Fruit fly (Drosophila melanogaster): ENCODE data around the gene CG6696.
A peak's percentile ranks its signal among the peaks of the same experiment; 100 is the strongest.

CG6696 gene

dm6 chrX:18630990-18631389 is 31.0 kb downstream of the CG6696 start:
- TF ChIP-seq CG10979 (tag; optimal IDR thresholded peaks at IDR 0.05) (no peak), CoRest (tag; optimal IDR thresholded peaks at IDR 0.05) (no peak), lov (optimal IDR thresholded peaks at IDR 0.05) (no peak), lov (GFP tag; IDR thresholded peaks at IDR 0.05) (no peak), CG12769 (tag; optimal IDR thresholded peaks at IDR 0.05) (peak; percentile 63), hbn (GFP tag; IDR thresholded peaks at IDR 0.05; ENCODE audit: partially characterized antibody) (no peak), Pdp1 (GFP tag; optimal IDR thresholded peaks at IDR 0.05) (peak in 1 of 2 experiments; percentile 58)

- no peak for TF ChIP-seq CG14965 (GFP tag; optimal IDR thresholded peaks at IDR 0.05; ENCODE audit: borderline replicate concordance)
- peak; percentile 66 for TF ChIP-seq cg (GFP tag; optimal IDR thresholded peaks at IDR 0.05)
- TF ChIP-seq twi (tag; optimal IDR thresholded peaks at IDR 0.05), result peak; percentile 56
- TF ChIP-seq Trl (optimal IDR thresholded peaks at IDR 0.05), result no peak
- no peak for TF ChIP-seq Trl (GFP tag; optimal IDR thresholded peaks at IDR 0.05)
- TF ChIP-seq lbe (GFP tag; optimal IDR thresholded peaks at IDR 0.05), result no peak
- no peak for TF ChIP-seq ems (GFP tag; optimal IDR thresholded peaks at IDR 0.05)
- TF ChIP-seq CG1647 (GFP tag; optimal IDR thresholded peaks at IDR 0.05), result no peak
- TF ChIP-seq CG4730 (GFP tag; IDR thresholded peaks at IDR 0.05), result no peak
- TF ChIP-seq usp (GFP tag; optimal IDR thresholded peaks at IDR 0.05), result no peak
- TF ChIP-seq z (GFP tag; IDR thresholded peaks at IDR 0.05), result no peak
- no peak for TF ChIP-seq bab2 (GFP tag; optimal IDR thresholded peaks at IDR 0.05)
- TF ChIP-seq CG7271 (tag; optimal IDR thresholded peaks at IDR 0.05), result no peak
- no peak for TF ChIP-seq danr (GFP tag; IDR thresholded peaks at IDR 0.05)
- peak; percentile 21 for TF ChIP-seq nau (GFP tag; optimal IDR thresholded peaks at IDR 0.05)
- TF ChIP-seq CG2202 (tag; optimal IDR thresholded peaks at IDR 0.05), result no peak
- peak; percentile 55 for TF ChIP-seq kni (GFP tag; optimal IDR thresholded peaks at IDR 0.05)
- TF ChIP-seq CG17385 (GFP tag; optimal IDR thresholded peaks at IDR 0.05), result no peak
- TF ChIP-seq aop (GFP tag; IDR thresholded peaks at IDR 0.05), result 0 out of 2 replicates have a peak, but pooled peaks have one; percentile 49
- no peak for TF ChIP-seq shn (GFP tag; optimal IDR thresholded peaks at IDR 0.05)
- TF ChIP-seq CG7745 (tag; optimal IDR thresholded peaks at IDR 0.05), result no peak
- no peak for TF ChIP-seq CG6813 (GFP tag; optimal IDR thresholded peaks at IDR 0.05)
Observed at dm6 chrX:18627002-18627401, 35.0 kb downstream of the CG6696 start.

- TF ChIP-seq sna (GFP tag; IDR thresholded peaks at IDR 0.05; ENCODE audit: partially characterized antibody) (no peak), CTCF (GFP tag; optimal IDR thresholded peaks at IDR 0.05) (peak; percentile 93), Med (GFP tag) (peak; percentile 63), trem (tag; optimal IDR thresholded peaks at IDR 0.05) (peak; percentile 13), ci (GFP tag; IDR thresholded peaks at IDR 0.05) (0 out of 3 replicates have a peak, but pooled peaks have one; percentile 42), tio (GFP tag; optimal IDR thresholded peaks at IDR 0.05) (no peak), CG10979 (tag; optimal IDR thresholded peaks at IDR 0.05) (peak; percentile 45), pita (GFP tag; optimal IDR thresholded peaks at IDR 0.05) (peak; percentile 63), CG14710 (tag; optimal IDR thresholded peaks at IDR 0.05) (peak; percentile 18), gfzf (GFP tag; optimal IDR thresholded peaks at IDR 0.05) (peak; percentile 24), CG17361 (GFP tag; IDR thresholded peaks at IDR 0.05) (peak; percentile 43; the same call in 2 of the 3 replicates), CG8478 (optimal IDR thresholded peaks at IDR 0.05) (peak; percentile 40), bowl (GFP tag; IDR thresholded peaks at IDR 0.05) (no peak), insv (GFP tag; optimal IDR thresholded peaks at IDR 0.05) (peak in 1 of 2 experiments; percentile 74), CG7839 (tag; optimal IDR thresholded peaks at IDR 0.05) (no peak), CG4730 (GFP tag; IDR thresholded peaks at IDR 0.05) (no peak), nmo (GFP tag; optimal IDR thresholded peaks at IDR 0.05) (peak; percentile 33), phol (tag; optimal IDR thresholded peaks at IDR 0.05) (peak; percentile 5), CG10267 (tag; optimal IDR thresholded peaks at IDR 0.05) (peak; percentile 21), Xbp1 (GFP tag; optimal IDR thresholded peaks at IDR 0.05) (no peak), Ets97D (GFP tag; optimal IDR thresholded peaks at IDR 0.05) (peak; percentile 72), CG15696 (tag; optimal IDR thresholded peaks at IDR 0.05) (peak; percentile 23)
Observed at dm6 chrX:18621649-18622346, 40.2 kb downstream of the CG6696 start.

Measured in whole organism, embryonic.